Fruit fly (Drosophila melanogaster): ENCODE data around the gene CG34001.
A peak's percentile ranks its signal among the peaks of the same experiment; 100 is the strongest.

CG34001 gene

dm6 chr3L:10651271-10651670, 20.4 kb downstream of the CG34001 start:
- TF ChIP-seq CTCF (optimal IDR thresholded peaks at IDR 0.05): no peak
- TF ChIP-seq CG8478 (optimal IDR thresholded peaks at IDR 0.05): no peak

dm6 chr3L:10652487-10652886, 21.6 kb downstream of the CG34001 start:
- TF ChIP-seq CTCF (optimal IDR thresholded peaks at IDR 0.05) (no peak), CG8478 (optimal IDR thresholded peaks at IDR 0.05) (no peak)

- TF ChIP-seq CG8478 (optimal IDR thresholded peaks at IDR 0.05) (no peak), CTCF (optimal IDR thresholded peaks at IDR 0.05) (no peak)
Observed at dm6 chr3L:10654439-10654838, 23.6 kb downstream of the CG34001 start.

- no peak for TF ChIP-seq CG8478 (optimal IDR thresholded peaks at IDR 0.05)
- no peak for TF ChIP-seq CTCF (optimal IDR thresholded peaks at IDR 0.05)
Observed at dm6 chr3L:10656451-10657198, 25.7 kb downstream of the CG34001 start.

- TF ChIP-seq CG8478 (optimal IDR thresholded peaks at IDR 0.05) (no peak), CTCF (optimal IDR thresholded peaks at IDR 0.05) (no peak)
Observed at dm6 chr3L:10657311-10657710, 26.4 kb downstream of the CG34001 start.

- TF ChIP-seq CTCF (optimal IDR thresholded peaks at IDR 0.05) (no peak), CG8478 (optimal IDR thresholded peaks at IDR 0.05) (no peak)
Observed at dm6 chr3L:10658362-10659127, 27.7 kb downstream of the CG34001 start.

dm6 chr3L:10659524-10659923, 28.6 kb downstream of the CG34001 start:
- TF ChIP-seq CTCF (optimal IDR thresholded peaks at IDR 0.05) (no peak), CG8478 (optimal IDR thresholded peaks at IDR 0.05) (no peak)

- TF ChIP-seq CG8478 (optimal IDR thresholded peaks at IDR 0.05) (no peak), CTCF (optimal IDR thresholded peaks at IDR 0.05) (no peak)
Observed at dm6 chr3L:10659993-10660743, 29.3 kb downstream of the CG34001 start.

- no peak for TF ChIP-seq CG8478 (optimal IDR thresholded peaks at IDR 0.05)
- no peak for TF ChIP-seq CTCF (optimal IDR thresholded peaks at IDR 0.05)
Observed at dm6 chr3L:10660744-10661589, 30.1 kb downstream of the CG34001 start, which contains the start of the genes CG32066 and CG8003. Gene CG32066 (minus strand): TSS chr3L:10661013. Gene CG8003 (plus strand): TSS chr3L:10661475.

- TF ChIP-seq CTCF (optimal IDR thresholded peaks at IDR 0.05) (no peak), CG8478 (optimal IDR thresholded peaks at IDR 0.05) (no peak)
Observed at dm6 chr3L:10663190-10663763, 32.4 kb downstream of the CG34001 start, which contains the start of gene Adi1. Gene Adi1 (plus strand): TSS chr3L:10663376.

- TF ChIP-seq CG8478 (optimal IDR thresholded peaks at IDR 0.05) (no peak), CTCF (optimal IDR thresholded peaks at IDR 0.05) (peak; percentile 53 to 57)
Observed at dm6 chr3L:10664511-10665062, 33.7 kb downstream of the CG34001 start, which contains the start of gene simj. Gene simj (plus strand): TSS chr3L:10664739.

dm6 chr3L:10665433-10666150, 34.7 kb downstream of the CG34001 start:
- TF ChIP-seq CG8478 (optimal IDR thresholded peaks at IDR 0.05) (no peak), CTCF (optimal IDR thresholded peaks at IDR 0.05) (no peak)

- TF ChIP-seq CTCF (optimal IDR thresholded peaks at IDR 0.05): no peak
- no peak for TF ChIP-seq CG8478 (optimal IDR thresholded peaks at IDR 0.05)
Observed at dm6 chr3L:10666511-10667003, 35.7 kb downstream of the CG34001 start.
